Worm (Caenorhabditis elegans) whole organism, L4 larva: ENCODE measurements around the gene F45D3.2.
A peak's percentile ranks its signal among the peaks of the same experiment; 100 is the strongest.

Source experiments
- D1046.2 ChIP-seq: fragments of 200-800 bp; sonication (Bioruptor generic); IDR thresholded peaks from 2 replicates; pipeline ENCODE4 v1.3.6; 2022; ENCODE audit warnings: missing genetic modification characterization, missing compliant biosample characterization
- F10B5.3 ChIP-seq: sonication (generic microtip); optimal IDR thresholded peaks from 2 replicates; lab custom pipeline; 2016; ENCODE audit warnings: mild to moderate bottlenecking, missing genetic modification characterization, missing compliant biosample characterization
- F26F4.8 ChIP-seq: fragments of 200-800 bp; sonication (Bioruptor generic); conservative IDR thresholded peaks from 2 replicates; pipeline ENCODE4 v1.3.6; 2022; ENCODE audit warnings: missing genetic modification characterization, missing compliant biosample characterization
- F37D6.2 ChIP-seq: sonication (generic microtip); optimal IDR thresholded peaks from 2 replicates; lab custom pipeline; 2016; ENCODE audit warnings: mild to moderate bottlenecking, missing genetic modification characterization, missing compliant biosample characterization
- F44E2.7 ChIP-seq: fragments of 200-800 bp; sonication (Bioruptor generic); IDR thresholded peaks from 2 replicates; pipeline ENCODE4 v2.1.2; 2022; ENCODE audit warnings: missing genetic modification characterization, missing compliant biosample characterization
- F49E8.2 ChIP-seq: sonication (generic microtip); optimal IDR thresholded peaks from 2 replicates; lab custom pipeline; 2016; ENCODE audit warnings: missing compliant biosample characterization, mild to moderate bottlenecking, missing genetic modification characterization, borderline replicate concordance
- R02D3.7 ChIP-seq: fragments of 150-350 bp; sonication (generic microtip); optimal IDR thresholded peaks from 3 replicates; lab custom pipeline; 2014; ENCODE audit warnings: missing biosample characterization, missing genetic modification characterization
- T26A8.4 ChIP-seq: fragments of 200-800 bp; sonication (Bioruptor generic); IDR thresholded peaks from 2 replicates; pipeline ENCODE4 v1.3.6; 2022; ENCODE audit warnings: missing genetic modification characterization, missing compliant biosample characterization
- Y48G9A.11 ChIP-seq: fragments of 200-800 bp; sonication (Bioruptor generic); IDR thresholded peaks from 2 replicates; pipeline ENCODE4 v1.3.6; 2022; ENCODE audit warnings: missing genetic modification reagents, missing genetic modification characterization, missing compliant biosample characterization
- Y5F2A.4 ChIP-seq: fragments of 200-800 bp; sonication (Bioruptor generic); optimal IDR thresholded peaks from 2 replicates; lab custom pipeline; 2018; ENCODE audit warnings: mild to moderate bottlenecking, missing genetic modification characterization, missing compliant biosample characterization
- Y75B8A.6 ChIP-seq: fragments of 200-800 bp; sonication (Bioruptor generic); IDR thresholded peaks from 2 replicates; pipeline ENCODE4 v1.3.6; 2022; ENCODE audit warnings: missing genetic modification reagents, missing genetic modification characterization, missing compliant biosample characterization
- ZK546.5 ChIP-seq, 2 experiments: sonication (generic microtip); optimal IDR thresholded peaks; 2 replicates each; lab custom pipeline; 2017; ENCODE audit warnings: missing biosample characterization in 2 of 2, missing genetic modification characterization in 2 of 2
- aha-1 ChIP-seq: fragments of 150-350 bp; peaks from one replicate; lab custom pipeline; 2014; ENCODE audit warnings: missing biosample characterization, missing genetic modification characterization
- aly-2 ChIP-seq: sonication (generic microtip); optimal IDR thresholded peaks from 2 replicates; lab custom pipeline; 2018; ENCODE audit warnings: missing biosample characterization, missing genetic modification characterization
- attf-4 ChIP-seq: sonication (generic microtip); optimal IDR thresholded peaks from 3 replicates; lab custom pipeline; 2017; ENCODE audit warnings: missing biosample characterization, missing genetic modification characterization
- ceh-44 ChIP-seq: fragments of 200-800 bp; sonication (Bioruptor generic); IDR thresholded peaks from 2 replicates; pipeline ENCODE4 v1.3.6; 2022; ENCODE audit warnings: missing genetic modification reagents, missing genetic modification characterization, missing compliant biosample characterization
- cey-2 ChIP-seq: sonication (generic microtip); optimal IDR thresholded peaks from 3 replicates; lab custom pipeline; 2017; ENCODE audit warnings: missing genetic modification characterization, mild to moderate bottlenecking, missing compliant biosample characterization, antibody characterized with exemption, borderline replicate concordance; ENCODE audit not compliant: insufficient read depth
- ctbp-1 ChIP-seq: fragments of 200-800 bp; sonication (Bioruptor generic); IDR thresholded peaks from 2 replicates; pipeline ENCODE4 v1.3.6; 2022; ENCODE audit warnings: missing genetic modification reagents, missing genetic modification characterization, missing compliant biosample characterization
- daf-12 ChIP-seq: fragments of 150-350 bp; optimal IDR thresholded peaks from 2 replicates; lab custom pipeline; 2014; ENCODE audit warnings: missing biosample characterization, missing genetic modification reagents, missing genetic modification characterization
- daf-16 ChIP-seq, 3 experiments: sonication (generic microtip); optimal IDR thresholded peaks; 2 replicates each; lab custom pipeline; 2016 to 2017; ENCODE audit warnings: missing genetic modification characterization in 3 of 3, missing genetic modification reagents in 3 of 3, mild to moderate bottlenecking in 2 of 3, missing compliant biosample characterization in 2 of 3, missing biosample characterization in 1 of 3, moderate library complexity in 1 of 3
- daf-8 ChIP-seq: fragments of 200-800 bp; sonication (Bioruptor generic); IDR thresholded peaks from 2 replicates; pipeline ENCODE4 v1.3.6; 2022; ENCODE audit warnings: missing genetic modification characterization, missing compliant biosample characterization
- dmd-6 ChIP-seq: fragments of 200-800 bp; sonication (Bioruptor generic); IDR thresholded peaks from 2 replicates; pipeline ENCODE4 v1.3.6; 2022; ENCODE audit warnings: missing genetic modification reagents, missing genetic modification characterization, missing compliant biosample characterization
- dmd-9 ChIP-seq: fragments of 200-800 bp; sonication (Bioruptor generic); IDR thresholded peaks from 2 replicates; pipeline ENCODE4 v1.3.6; 2022; ENCODE audit warnings: missing genetic modification reagents, missing genetic modification characterization, missing compliant biosample characterization
- dpl-1 ChIP-seq: fragments of 150-350 bp; optimal IDR thresholded peaks from 2 replicates; lab custom pipeline; 2014; ENCODE audit warnings: missing biosample characterization, missing genetic modification reagents, missing genetic modification characterization
- fkh-10 ChIP-seq: fragments of 150-350 bp; optimal IDR thresholded peaks from 2 replicates; lab custom pipeline; 2014; ENCODE audit warnings: missing biosample characterization, missing genetic modification reagents, missing genetic modification characterization
- hlh-30 ChIP-seq: sonication (generic microtip); optimal IDR thresholded peaks from 2 replicates; lab custom pipeline; 2017; ENCODE audit warnings: antibody characterized with exemption, mild to moderate bottlenecking, missing genetic modification characterization, missing compliant biosample characterization; ENCODE audit not compliant: insufficient read depth
- jun-1 ChIP-seq: fragments of 150-350 bp; optimal IDR thresholded peaks from 2 replicates; lab custom pipeline; 2014; ENCODE audit warnings: missing biosample characterization, missing genetic modification reagents, missing genetic modification characterization
- lim-7 ChIP-seq: fragments of 200-800 bp; sonication (Bioruptor generic); IDR thresholded peaks from 2 replicates; pipeline ENCODE4 v1.3.6; 2022; ENCODE audit warnings: missing genetic modification characterization, missing compliant biosample characterization
- lin-1 ChIP-seq: fragments of 200-800 bp; sonication (Bioruptor generic); IDR thresholded peaks from 2 replicates; pipeline ENCODE4 v1.3.6; 2022; ENCODE audit warnings: missing genetic modification reagents, missing genetic modification characterization, missing compliant biosample characterization
- lin-15B ChIP-seq: fragments of 150-350 bp; sonication (generic microtip); optimal IDR thresholded peaks from 3 replicates; lab custom pipeline; 2014; ENCODE audit warnings: missing biosample characterization, missing genetic modification characterization
- lir-3 ChIP-seq: sonication (generic microtip); optimal IDR thresholded peaks from 2 replicates; lab custom pipeline; 2016; ENCODE audit warnings: mild to moderate bottlenecking, missing genetic modification characterization, missing compliant biosample characterization
- lsy-2 ChIP-seq, 2 experiments: fragments of 150-350 bp in 1 of 2; sonication (generic microtip) in 1 of 2; optimal IDR thresholded peaks; 2 replicates each; lab custom pipeline; 2014 to 2017; ENCODE audit warnings: missing biosample characterization in 2 of 2, missing genetic modification characterization in 2 of 2
- madf-9 ChIP-seq: fragments of 200-800 bp; sonication (Bioruptor generic); conservative IDR thresholded peaks from 2 replicates; pipeline ENCODE4 v1.3.6; 2022; ENCODE audit warnings: missing genetic modification reagents, missing genetic modification characterization, missing compliant biosample characterization
- mdt-29 ChIP-seq: fragments of 200-800 bp; sonication (Bioruptor generic); IDR thresholded peaks from 2 replicates; pipeline ENCODE4 v1.3.6; 2022; ENCODE audit warnings: missing genetic modification reagents, missing genetic modification characterization, missing compliant biosample characterization
- mep-1 ChIP-seq: fragments of 150-350 bp; sonication (generic microtip); optimal IDR thresholded peaks from 3 replicates; lab custom pipeline; 2014; ENCODE audit warnings: missing biosample characterization, missing genetic modification characterization
- mxl-2 ChIP-seq: fragments of 200-800 bp; sonication (Bioruptor generic); conservative IDR thresholded peaks from 2 replicates; pipeline ENCODE4 v1.3.6; 2022; ENCODE audit warnings: missing genetic modification reagents, missing genetic modification characterization, missing compliant biosample characterization
- nhr-11 ChIP-seq: fragments of 150-350 bp; optimal IDR thresholded peaks from 2 replicates; lab custom pipeline; 2014; ENCODE audit warnings: missing biosample characterization, missing genetic modification characterization
- nhr-111 ChIP-seq: fragments of 200-800 bp; sonication (Bioruptor generic); optimal IDR thresholded peaks from 2 replicates; lab custom pipeline; 2018; ENCODE audit warnings: mild to moderate bottlenecking, missing genetic modification characterization, missing compliant biosample characterization
- nhr-28 ChIP-seq: fragments of 150-350 bp; optimal IDR thresholded peaks from 2 replicates; lab custom pipeline; 2014; ENCODE audit warnings: missing biosample characterization, missing genetic modification characterization
- nhr-41 ChIP-seq: fragments of 200-800 bp; sonication (Bioruptor generic); IDR thresholded peaks from 2 replicates; pipeline ENCODE4 v1.3.6; 2022; ENCODE audit warnings: missing genetic modification reagents, missing genetic modification characterization, missing compliant biosample characterization
- nhr-42 ChIP-seq: fragments of 200-800 bp; sonication (Bioruptor generic); IDR thresholded peaks from 2 replicates; pipeline ENCODE4 v1.3.6; 2022; ENCODE audit warnings: missing genetic modification characterization, missing compliant biosample characterization
- nhr-48 ChIP-seq: sonication (generic microtip); optimal IDR thresholded peaks from 2 replicates; lab custom pipeline; 2016; ENCODE audit warnings: mild to moderate bottlenecking, missing genetic modification characterization, missing compliant biosample characterization
- nhr-77 ChIP-seq: fragments of 150-350 bp; optimal IDR thresholded peaks from 2 replicates; lab custom pipeline; 2014; ENCODE audit warnings: missing biosample characterization, missing genetic modification characterization
- rbr-2 ChIP-seq: sonication (generic microtip); optimal IDR thresholded peaks from 2 replicates; lab custom pipeline; 2016; ENCODE audit warnings: missing genotype, missing genetic modification characterization, missing compliant biosample characterization
- saeg-2 ChIP-seq: fragments of 200-800 bp; sonication (Bioruptor generic); IDR thresholded peaks from 2 replicates; pipeline ENCODE4 v1.3.6; 2022; ENCODE audit warnings: missing genetic modification reagents, missing genetic modification characterization, missing compliant biosample characterization
- skn-1 ChIP-seq: fragments of 150-350 bp; optimal IDR thresholded peaks from 2 replicates; lab custom pipeline; 2014; ENCODE audit warnings: missing biosample characterization, missing genetic modification characterization
- tag-97 ChIP-seq: fragments of 200-800 bp; sonication (Bioruptor generic); IDR thresholded peaks from 2 replicates; pipeline ENCODE4 v1.3.6; 2022; ENCODE audit warnings: missing genetic modification characterization, missing compliant biosample characterization
- tra-1 ChIP-seq: fragments of 200-800 bp; sonication (Bioruptor generic); IDR thresholded peaks from 2 replicates; pipeline ENCODE4 v1.3.6; 2022; ENCODE audit warnings: missing genetic modification reagents, missing genetic modification characterization, missing compliant biosample characterization
- unc-39 ChIP-seq: sonication (generic microtip); optimal IDR thresholded peaks from 2 replicates; lab custom pipeline; 2017; ENCODE audit warnings: missing biosample characterization, missing genetic modification characterization
- zip-2 ChIP-seq: fragments of 150-350 bp; optimal IDR thresholded peaks from 2 replicates; lab custom pipeline; 2014; ENCODE audit warnings: missing biosample characterization, missing genetic modification characterization
- ztf-11 ChIP-seq: fragments of 150-350 bp; optimal IDR thresholded peaks from 2 replicates; lab custom pipeline; 2014; ENCODE audit warnings: missing biosample characterization, missing genetic modification characterization

Gene F45D3.2

DNA sequence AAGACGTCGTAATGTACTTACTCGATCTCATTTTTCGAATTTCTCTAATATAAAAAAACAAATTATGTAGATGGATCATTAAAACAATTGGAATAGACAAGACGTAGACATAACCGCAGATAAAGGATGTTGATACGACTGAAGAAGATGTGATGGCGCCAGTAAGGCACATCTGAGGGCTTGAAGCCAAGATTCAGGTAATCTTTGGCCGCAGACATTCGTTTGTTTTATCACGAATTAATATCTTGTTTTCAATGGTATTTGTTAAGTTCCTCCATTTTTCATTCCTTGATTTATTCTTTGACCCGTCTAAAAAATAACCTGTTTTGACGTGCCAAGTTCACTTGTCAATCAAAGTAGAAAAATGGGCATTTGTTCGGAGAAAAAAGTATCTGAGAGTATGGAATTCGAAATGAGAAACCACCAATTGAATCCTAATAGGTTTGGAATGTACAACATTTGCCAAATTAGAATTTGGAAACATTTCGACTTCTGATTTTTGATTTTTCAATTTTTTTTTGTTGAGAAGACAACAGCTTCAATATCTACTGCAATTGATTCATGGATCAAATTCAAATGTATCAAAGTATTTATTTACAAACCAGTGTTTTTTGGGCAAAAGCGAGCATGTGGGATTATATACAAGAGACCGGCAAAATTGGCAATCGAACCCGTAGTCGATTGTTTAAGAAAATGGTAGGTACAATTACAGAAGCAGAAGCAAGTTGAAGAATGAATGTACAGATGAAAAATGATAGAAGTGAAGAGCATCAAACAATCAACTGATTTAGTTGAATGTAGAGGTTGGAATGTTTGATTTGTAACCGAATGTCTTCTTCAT lies 11.0 kb downstream of the F45D3.2 start (continued):
- TF ChIP-seq nhr-111 (GFP tag; lab: Kevin White, UChicago) (no peak), rbr-2 (tag; lab: Kevin White, UChicago) (no peak), dmd-9 (GFP tag; lab: Robert Waterston, UW) (no peak), F10B5.3 (tag; lab: Kevin White, UChicago) (no peak), lsy-2 (tag; optimal IDR thresholded peaks at IDR 0.05; lab: Kevin White, UChicago) (peak; percentile 6 to 35), F44E2.7 (GFP tag; lab: Robert Waterston, UW) (no peak), zip-2 (tag; lab: Kevin White, UChicago) (no peak), madf-9 (GFP tag; lab: Robert Waterston, UW) (no peak), ceh-44 (GFP tag; lab: Robert Waterston, UW) (no peak), mep-1 (tag; lab: Kevin White, UChicago) (peak; percentile 28), tra-1 (0 out of 2 replicates have a peak, but pooled peaks have one; percentile 39), aly-2 (tag; lab: Kevin White, UChicago) (no peak), hlh-30 (tag; lab: Kevin White, UChicago) (peak; percentile 6), lir-3 (tag; lab: Kevin White, UChicago) (no peak), dpl-1 (no peak), mdt-29 (GFP tag; lab: Robert Waterston, UW) (no peak), attf-4 (tag; lab: Kevin White, UChicago) (no peak), T26A8.4 (GFP tag; lab: Robert Waterston, UW) (peak; percentile 90), unc-39 (tag; lab: Kevin White, UChicago) (no peak), nhr-77 (no peak), Y48G9A.11 (GFP tag; lab: Robert Waterston, UW) (no peak), lin-15B (no peak), F37D6.2 (tag; lab: Kevin White, UChicago) (no peak), daf-8 (no peak), skn-1 (tag; lab: Kevin White, UChicago) (no peak), jun-1 (tag; lab: Kevin White, UChicago) (no peak), nhr-41 (GFP tag; lab: Robert Waterston, UW) (no peak), ztf-11 (tag; lab: Kevin White, UChicago) (no peak), daf-16 (GFP tag; optimal IDR thresholded peaks at IDR 0.05; lab: Kevin White, UChicago) (no peak), daf-16 (tag; optimal IDR thresholded peaks at IDR 0.05; lab: Kevin White, UChicago) (no peak), R02D3.7 (tag; lab: Kevin White, UChicago) (no peak), nhr-28 (peak; percentile 57), ZK546.5 (tag; optimal IDR thresholded peaks at IDR 0.05; lab: Kevin White, UChicago) (no peak), lin-1 (GFP tag; lab: Robert Waterston, UW) (no peak), nhr-11 (tag; lab: Kevin White, UChicago) (no peak), cey-2 (tag; lab: Kevin White, UChicago) (no peak), F26F4.8 (GFP tag; lab: Robert Waterston, UW) (no peak), Y75B8A.6 (GFP tag; lab: Robert Waterston, UW) (no peak), lim-7 (GFP tag; lab: Robert Waterston, UW) (no peak), mxl-2 (no peak), nhr-42 (no peak), Y5F2A.4 (GFP tag; lab: Kevin White, UChicago) (no peak), tag-97 (no peak), fkh-10 (GFP tag; lab: Kevin White, UChicago) (no peak), F49E8.2 (tag; lab: Kevin White, UChicago) (no peak), aha-1 (peak; percentile 95), dmd-6 (no peak), daf-12 (tag; lab: Kevin White, UChicago) (no peak), nhr-48 (tag; lab: Kevin White, UChicago) (peak; percentile 12), ctbp-1 (no peak), saeg-2 (GFP tag; lab: Robert Waterston, UW) (no peak), D1046.2 (GFP tag; lab: Robert Waterston, UW) (no peak)
